Worm (Caenorhabditis elegans): ENCODE results near the gene agxt-1.
A peak's percentile ranks its signal among the peaks of the same experiment; 100 is the strongest.

The agxt-1 gene

DNA sequence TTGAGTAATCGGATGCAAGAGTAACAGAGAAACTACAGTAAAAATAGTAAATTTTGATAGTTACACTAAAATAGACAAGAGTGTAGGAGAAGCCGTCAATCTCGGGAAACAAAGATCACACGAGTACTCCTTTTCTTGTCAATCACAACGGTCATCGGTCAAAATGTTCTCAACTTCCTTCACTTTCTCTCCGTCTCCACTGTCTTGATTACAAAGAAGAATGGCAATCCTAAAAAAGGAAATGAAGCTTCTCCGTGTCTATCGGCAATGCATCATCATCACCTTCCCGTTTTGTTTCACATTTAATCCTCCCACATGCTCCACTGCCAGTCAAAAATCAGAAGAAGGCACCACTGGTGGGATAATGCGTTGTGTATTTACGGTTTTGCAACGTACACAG lies 45.7 kb upstream of the agxt-1 start:
- TF ChIP-seq aly-2 (tag; optimal IDR thresholded peaks at IDR 0.05) (no peak), elt-1 (tag; optimal IDR thresholded peaks at IDR 0.05) (no peak), sma-3 (GFP tag; optimal IDR thresholded peaks at IDR 0.05) (no peak), nhr-12 (tag; optimal IDR thresholded peaks at IDR 0.05) (no peak), nhr-23 (tag; optimal IDR thresholded peaks at IDR 0.05) (no peak), unc-62 (GFP tag; optimal IDR thresholded peaks at IDR 0.05) (peak; percentile 56), lin-11 (tag; optimal IDR thresholded peaks at IDR 0.05) (no peak), unc-55 (GFP tag; optimal IDR thresholded peaks at IDR 0.05) (peak; percentile 50)

ce11 chrII:8800830-8801229 lies 44.6 kb upstream of the agxt-1 start, which contains the start of gene appg-2:
Gene appg-2 (plus strand): TSS chrII:8801130.
- TF ChIP-seq blmp-1 (tag; optimal IDR thresholded peaks at IDR 0.05; ENCODE audit: insufficient read depth) (no peak), elt-1 (tag; optimal IDR thresholded peaks at IDR 0.05) (no peak), sem-4 (tag; optimal IDR thresholded peaks at IDR 0.05) (no peak), elt-3 (tag; optimal IDR thresholded peaks at IDR 0.05) (no peak), ztf-4 (tag; optimal IDR thresholded peaks at IDR 0.05) (no peak), nhr-11 (tag; optimal IDR thresholded peaks at IDR 0.05) (no peak), lsy-2 (tag; optimal IDR thresholded peaks at IDR 0.05) (no peak), snpc-4 (tag; optimal IDR thresholded peaks at IDR 0.05) (no peak), gmeb-1 (tag; optimal IDR thresholded peaks at IDR 0.05) (no peak)

ce11 chrII:8806921-8807320 lies 38.5 kb upstream of the agxt-1 start, which contains the start of gene pho-13:
Gene pho-13 (minus strand): TSS chrII:8807021.
- TF ChIP-seq fos-1 (tag; optimal IDR thresholded peaks at IDR 0.05) (peak; percentile 23), lin-39 (tag; optimal IDR thresholded peaks at IDR 0.05) (no peak)

DNA sequence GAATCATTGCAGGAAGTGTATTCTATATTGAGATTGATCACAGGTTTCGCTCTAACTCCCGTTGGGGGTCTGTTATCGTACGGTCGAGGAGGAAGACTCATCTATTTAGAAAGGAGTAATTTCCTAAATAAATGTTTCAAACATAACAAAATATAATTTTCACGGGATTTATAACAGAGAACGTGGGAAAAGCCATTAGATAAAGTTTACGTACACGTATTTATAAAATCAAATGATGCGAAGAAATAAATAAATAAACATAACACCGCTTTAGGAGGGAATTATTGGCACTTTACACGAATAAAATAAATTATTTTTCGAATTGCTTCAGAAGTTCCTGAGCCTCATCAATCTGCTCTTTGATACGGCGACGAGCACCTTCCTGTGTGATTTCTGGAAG lies 36.9 kb upstream of the agxt-1 start, which contains the start of gene F07H5.10:
Gene F07H5.10, minus strand, starts transcription at position 101 of the 400 bp plus-strand sequence.
- no peak for TF ChIP-seq nhr-10 (tag; optimal IDR thresholded peaks at IDR 0.05)
- TF ChIP-seq snpc-4 (tag; optimal IDR thresholded peaks at IDR 0.05) = no peak
- TF ChIP-seq fos-1 (tag; optimal IDR thresholded peaks at IDR 0.05) = no peak
- no peak for TF ChIP-seq elt-3 (tag; optimal IDR thresholded peaks at IDR 0.05)
- no peak for TF ChIP-seq nhr-77 (tag; optimal IDR thresholded peaks at IDR 0.05)
- no peak for TF ChIP-seq lsy-2 (tag; optimal IDR thresholded peaks at IDR 0.05)
- no peak for TF ChIP-seq crh-2 (tag; optimal IDR thresholded peaks at IDR 0.05)
- no peak for TF ChIP-seq unc-39 (tag; optimal IDR thresholded peaks at IDR 0.05)

- TF ChIP-seq lsy-2 (tag; optimal IDR thresholded peaks at IDR 0.05) (peak; percentile 5 to 73), F13H6.1 (tag; optimal IDR thresholded peaks at IDR 0.05) (no peak), crh-2 (tag; optimal IDR thresholded peaks at IDR 0.05) (peak; percentile 74), fos-1 (tag; optimal IDR thresholded peaks at IDR 0.05) (peak; percentile 17), alr-1 (tag; optimal IDR thresholded peaks at IDR 0.05) (no peak), C34F6.9 (tag; optimal IDR thresholded peaks at IDR 0.05) (peak; percentile 69), sem-4 (tag; optimal IDR thresholded peaks at IDR 0.05) (no peak)
Observed at ce11 chrII:8810679-8811413, 34.6 kb upstream of the agxt-1 start, which contains the start of the genes F46C5.9 and rer-1. Gene F46C5.9 (minus strand): TSS chrII:8810729. Gene rer-1 (plus strand): TSS chrII:8811370.

DNA sequence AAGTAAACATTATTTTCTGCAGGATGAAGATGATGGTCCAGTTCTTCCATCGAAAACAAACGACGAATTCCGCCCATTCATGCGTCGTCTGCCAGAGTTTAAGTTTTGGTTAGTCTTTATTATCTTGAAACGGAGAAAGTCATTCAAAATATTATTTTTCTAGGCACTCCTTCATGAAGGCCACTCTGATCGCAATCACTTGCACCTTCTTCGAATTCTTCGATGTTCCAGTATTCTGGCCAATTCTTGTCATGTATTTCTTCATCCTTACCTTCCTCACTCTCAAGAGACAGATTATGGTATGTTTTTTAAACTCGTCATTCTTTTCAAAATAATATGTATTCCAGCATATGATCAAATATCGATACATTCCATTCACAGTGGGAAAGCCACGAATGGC lies 33.6 kb upstream of the agxt-1 start:
- peak; percentile 24 for TF ChIP-seq ama-1 (optimal IDR thresholded peaks at IDR 0.05)
- no peak for TF ChIP-seq ceh-16 (tag; optimal IDR thresholded peaks at IDR 0.05)
- TF ChIP-seq nhr-21 (tag; optimal IDR thresholded peaks at IDR 0.05) = peak; percentile 31
- peak; percentile 6 for TF ChIP-seq crh-2 (tag; optimal IDR thresholded peaks at IDR 0.05)
- TF ChIP-seq blmp-1 (tag; optimal IDR thresholded peaks at IDR 0.05; ENCODE audit: insufficient read depth) = no peak

ce11 chrII:8812346-8812745 lies 33.1 kb upstream of the agxt-1 start:
- TF ChIP-seq lin-39 (tag; optimal IDR thresholded peaks at IDR 0.05) = no peak
- no peak for TF ChIP-seq Y55F3AM.14 (GFP tag; optimal IDR thresholded peaks at IDR 0.05)
- TF ChIP-seq elt-3 (tag; optimal IDR thresholded peaks at IDR 0.05) = no peak
- no peak for TF ChIP-seq blmp-1 (tag; optimal IDR thresholded peaks at IDR 0.05; ENCODE audit: insufficient read depth)
- TF ChIP-seq elt-1 (tag; optimal IDR thresholded peaks at IDR 0.05) = no peak
- TF ChIP-seq ama-1 (optimal IDR thresholded peaks at IDR 0.05) = peak; percentile 42
- TF ChIP-seq fos-1 (tag; optimal IDR thresholded peaks at IDR 0.05) = no peak
- TF ChIP-seq R02D3.7 (tag; optimal IDR thresholded peaks at IDR 0.05) = no peak
- no peak for TF ChIP-seq sma-3 (GFP tag; optimal IDR thresholded peaks at IDR 0.05)
- no peak for TF ChIP-seq F13H6.1 (tag; optimal IDR thresholded peaks at IDR 0.05)
- TF ChIP-seq ceh-16 (tag; optimal IDR thresholded peaks at IDR 0.05) = no peak
- peak; percentile 4 for TF ChIP-seq ztf-4 (tag; optimal IDR thresholded peaks at IDR 0.05)
- TF ChIP-seq unc-55 (GFP tag; optimal IDR thresholded peaks at IDR 0.05) = no peak
- no peak for TF ChIP-seq alr-1 (tag; optimal IDR thresholded peaks at IDR 0.05)
- no peak for TF ChIP-seq ceh-82 (tag; optimal IDR thresholded peaks at IDR 0.05)
- TF ChIP-seq lsy-2 (tag; optimal IDR thresholded peaks at IDR 0.05) = no peak
- no peak for TF ChIP-seq nhr-23 (tag; optimal IDR thresholded peaks at IDR 0.05)
- TF ChIP-seq dmd-4 (tag; optimal IDR thresholded peaks at IDR 0.05) = no peak
- no peak for TF ChIP-seq zag-1 (tag; optimal IDR thresholded peaks at IDR 0.05)
- peak; percentile 3 for TF ChIP-seq C34F6.9 (tag; optimal IDR thresholded peaks at IDR 0.05)
- peak; percentile 17 for TF ChIP-seq nhr-21 (tag; optimal IDR thresholded peaks at IDR 0.05)
